Worm (Caenorhabditis elegans) whole organism, L1 larva: ENCODE measurements around the gene lro-1.

Experiments used
- F16B12.6 ChIP-seq: fragments of 150-350 bp; optimal IDR thresholded peaks from 2 replicates; lab custom pipeline; 2014; ENCODE audit warnings: missing biosample characterization, missing genetic modification characterization
- aha-1 ChIP-seq: fragments of 150-350 bp; optimal IDR thresholded peaks from 2 replicates; lab custom pipeline; 2014; ENCODE audit warnings: missing biosample characterization, missing genetic modification characterization
- ama-1 ChIP-seq: fragments of 150-350 bp; optimal IDR thresholded peaks from 2 replicates; lab custom pipeline; 2014
- blmp-1 ChIP-seq: fragments of 150-350 bp; optimal IDR thresholded peaks from 2 replicates; lab custom pipeline; 2014; ENCODE audit warnings: missing biosample characterization, missing genetic modification characterization
- egl-27 ChIP-seq, 2 experiments: fragments of 150-350 bp in 1 of 2; sonication (generic microtip); optimal IDR thresholded peaks; 3 replicates each; lab custom pipeline; 2017 to 2018; ENCODE audit warnings: missing biosample characterization in 2 of 2, missing genetic modification characterization in 2 of 2, missing genetic modification reagents in 2 of 2
- nhr-11 ChIP-seq: fragments of 150-350 bp; optimal IDR thresholded peaks from 2 replicates; lab custom pipeline; 2014; ENCODE audit warnings: missing biosample characterization, missing genetic modification characterization
- pag-3 ChIP-seq: sonication (generic microtip); optimal IDR thresholded peaks from 2 replicates; lab custom pipeline; 2017; ENCODE audit warnings: missing genetic modification characterization, mild to moderate bottlenecking, missing compliant biosample characterization, antibody characterized with exemption, borderline replicate concordance; ENCODE audit not compliant: insufficient read depth
- skn-1 ChIP-seq: fragments of 150-350 bp; optimal IDR thresholded peaks from 2 replicates; lab custom pipeline; 2014; ENCODE audit warnings: missing biosample characterization, missing genetic modification characterization
- snu-23 ChIP-seq: sonication (generic microtip); optimal IDR thresholded peaks from 2 replicates; lab custom pipeline; 2016; ENCODE audit warnings: missing genetic modification characterization, missing compliant biosample characterization
- sox-4 ChIP-seq: sonication (generic microtip); optimal IDR thresholded peaks from 2 replicates; lab custom pipeline; 2016; ENCODE audit warnings: missing genetic modification characterization, missing compliant biosample characterization
- unc-130 ChIP-seq: fragments of 150-350 bp; optimal IDR thresholded peaks from 2 replicates; lab custom pipeline; 2017; ENCODE audit warnings: missing biosample characterization, missing genetic modification characterization, inconsistent platforms
- zag-1 ChIP-seq: fragments of 150-350 bp; optimal IDR thresholded peaks from 2 replicates; lab custom pipeline; 2014; ENCODE audit warnings: missing biosample characterization, missing genetic modification characterization

- peak; percentile 79 for TF ChIP-seq ama-1 (lab: Kevin White, UChicago)
- no peak for TF ChIP-seq sox-4 (tag; lab: Kevin White, UChicago)
- TF ChIP-seq blmp-1: peak; percentile 3
- no peak for TF ChIP-seq F16B12.6 (tag; lab: Kevin White, UChicago)
- no peak for TF ChIP-seq nhr-11
- TF ChIP-seq pag-3 (tag; lab: Kevin White, UChicago): no peak
- TF ChIP-seq unc-130 (tag; lab: Kevin White, UChicago): no peak
- no peak for TF ChIP-seq egl-27 (tag; optimal IDR thresholded peaks at IDR 0.05; lab: Kevin White, UChicago)
- no peak for TF ChIP-seq zag-1
- no peak for TF ChIP-seq skn-1 (tag; lab: Kevin White, UChicago)
- no peak for TF ChIP-seq snu-23 (GFP tag; lab: Kevin White, UChicago)
- TF ChIP-seq aha-1: no peak
These were observed 9.1 kb downstream of the lro-1 start for ce11 chrX:6280998-6281397.
